Worm (Caenorhabditis elegans) whole organism, L1 larva: ENCODE measurements around the gene T22B2.5.

Experiments
- C16A3.4 ChIP-seq: fragments of 150-350 bp; optimal IDR thresholded peaks from 2 replicates; lab custom pipeline; 2014; ENCODE audit warnings: missing biosample characterization, missing genetic modification characterization
- alr-1 ChIP-seq: fragments of 200-800 bp; sonication (Bioruptor generic); optimal IDR thresholded peaks from 2 replicates; lab custom pipeline; 2018; ENCODE audit warnings: borderline replicate concordance, mild to moderate bottlenecking, missing genetic modification characterization, missing compliant biosample characterization
- blmp-1 ChIP-seq: fragments of 150-350 bp; optimal IDR thresholded peaks from 2 replicates; lab custom pipeline; 2014; ENCODE audit warnings: missing biosample characterization, missing genetic modification characterization
- ceh-63 ChIP-seq: fragments of 200-800 bp; sonication (Bioruptor generic); optimal IDR thresholded peaks from 2 replicates; lab custom pipeline; 2018; ENCODE audit warnings: mild to moderate bottlenecking, missing genetic modification characterization, missing compliant biosample characterization
- ceh-82 ChIP-seq, 3 experiments: fragments of 150-350 bp in 1 of 3; sonication (generic microtip) in 2 of 3; optimal IDR thresholded peaks; 2 replicates each; lab custom pipeline; 2014 to 2017; ENCODE audit warnings: missing biosample characterization in 3 of 3, missing genetic modification characterization in 3 of 3
- ceh-88 ChIP-seq: fragments of 200-800 bp; sonication (Bioruptor generic); IDR thresholded peaks from 2 replicates; pipeline ENCODE4 v1.3.6; 2022; ENCODE audit warnings: missing genetic modification characterization, missing compliant biosample characterization
- ces-1 ChIP-seq: fragments of 150-350 bp; optimal IDR thresholded peaks from 2 replicates; lab custom pipeline; 2014; ENCODE audit warnings: missing biosample characterization, missing genetic modification reagents, missing genetic modification characterization
- dpl-1 ChIP-seq, 3 experiments: fragments of 150-350 bp in 2 of 3; sonication (generic microtip) in 1 of 3; optimal IDR thresholded peaks; 2 replicates each; lab custom pipeline; 2014 to 2017; ENCODE audit warnings: missing biosample characterization in 3 of 3, missing genetic modification characterization in 3 of 3, missing genetic modification reagents in 3 of 3
- elt-2 ChIP-seq: sonication (generic microtip); optimal IDR thresholded peaks from 2 replicates; lab custom pipeline; 2016; ENCODE audit warnings: missing genetic modification characterization, mild to moderate bottlenecking, inconsistent platforms, missing compliant biosample characterization, missing genetic modification reagents
- ets-5 ChIP-seq: fragments of 200-800 bp; sonication (Bioruptor generic); IDR thresholded peaks from 2 replicates; pipeline ENCODE4 v1.3.6; 2022; ENCODE audit warnings: missing genetic modification characterization, missing compliant biosample characterization
- fkh-10 ChIP-seq: sonication (generic microtip); optimal IDR thresholded peaks from 2 replicates; lab custom pipeline; 2017; ENCODE audit warnings: missing biosample characterization, missing genetic modification reagents, missing genetic modification characterization
- fkh-8 ChIP-seq: sonication (generic microtip); optimal IDR thresholded peaks from 2 replicates; lab custom pipeline; 2016; ENCODE audit warnings: mild to moderate bottlenecking, missing genetic modification characterization, missing compliant biosample characterization
- hlh-17 ChIP-seq: fragments of 200-800 bp; sonication (Bioruptor generic); optimal IDR thresholded peaks from 2 replicates; lab custom pipeline; 2018; ENCODE audit warnings: missing genetic modification characterization, mild to moderate bottlenecking, missing compliant biosample characterization, moderate library complexity, borderline replicate concordance
- hpl-2 ChIP-seq: fragments of 150-350 bp; optimal IDR thresholded peaks from 2 replicates; lab custom pipeline; 2014; ENCODE audit warnings: missing biosample characterization, missing genetic modification reagents, missing genetic modification characterization
- irx-1 ChIP-seq: sonication (generic microtip); optimal IDR thresholded peaks from 2 replicates; lab custom pipeline; 2016; ENCODE audit warnings: missing genetic modification characterization, missing compliant biosample characterization
- lin-14 ChIP-seq: fragments of 200-800 bp; sonication (Bioruptor generic); optimal IDR thresholded peaks from 2 replicates; lab custom pipeline; 2018; ENCODE audit warnings: mild to moderate bottlenecking, missing genetic modification characterization, moderate library complexity, missing compliant biosample characterization
- lin-15B ChIP-seq: fragments of 150-350 bp; sonication (generic microtip); optimal IDR thresholded peaks from 3 replicates; lab custom pipeline; 2014; ENCODE audit warnings: missing biosample characterization, missing genetic modification characterization
- lin-35 ChIP-seq, 2 experiments: fragments of 150-350 bp; optimal IDR thresholded peaks; 2 replicates each; lab custom pipeline; 2014; ENCODE audit warnings: missing biosample characterization in 2 of 2, missing genetic modification characterization in 2 of 2, missing genetic modification reagents in 2 of 2
- lir-3 ChIP-seq: sonication (generic microtip); optimal IDR thresholded peaks from 2 replicates; lab custom pipeline; 2016; ENCODE audit warnings: mild to moderate bottlenecking, missing genetic modification characterization, moderate library complexity, missing compliant biosample characterization; ENCODE audit not compliant: poor library complexity
- mdl-1 ChIP-seq, 2 experiments: fragments of 150-350 bp; optimal IDR thresholded peaks; 2 replicates each; lab custom pipeline; 2014 to 2017; ENCODE audit warnings: missing biosample characterization in 2 of 2, missing genetic modification characterization in 2 of 2, inconsistent platforms in 1 of 2
- nhr-71 ChIP-seq: sonication (generic microtip); optimal IDR thresholded peaks from 2 replicates; lab custom pipeline; 2016; ENCODE audit warnings: mild to moderate bottlenecking, missing genetic modification characterization, moderate library complexity, missing compliant biosample characterization
- nhr-85 ChIP-seq: sonication (generic microtip); peaks from one replicate; lab custom pipeline; 2016; ENCODE audit warnings: missing genetic modification characterization, inconsistent platforms, missing compliant biosample characterization
- rnt-1 ChIP-seq: sonication (generic microtip); optimal IDR thresholded peaks from 2 replicates; lab custom pipeline; 2016; ENCODE audit warnings: mild to moderate bottlenecking, missing genetic modification characterization, moderate library complexity, missing compliant biosample characterization
- snu-23 ChIP-seq: sonication (generic microtip); optimal IDR thresholded peaks from 2 replicates; lab custom pipeline; 2016; ENCODE audit warnings: missing genetic modification characterization, missing compliant biosample characterization
- sox-4 ChIP-seq: sonication (generic microtip); optimal IDR thresholded peaks from 2 replicates; lab custom pipeline; 2016; ENCODE audit warnings: missing genetic modification characterization, missing compliant biosample characterization
- swsn-7 ChIP-seq: sonication (generic microtip); optimal IDR thresholded peaks from 2 replicates; lab custom pipeline; 2016; ENCODE audit warnings: missing genetic modification characterization, missing compliant biosample characterization
- tbx-2 ChIP-seq: sonication (generic microtip); optimal IDR thresholded peaks from 2 replicates; lab custom pipeline; 2016; ENCODE audit warnings: missing genetic modification characterization, missing compliant biosample characterization
- tlp-1 ChIP-seq: fragments of 150-350 bp; optimal IDR thresholded peaks from 2 replicates; lab custom pipeline; 2014; ENCODE audit warnings: missing biosample characterization, missing genetic modification characterization
- xbp-1 ChIP-seq: sonication (generic microtip); optimal IDR thresholded peaks from 2 replicates; lab custom pipeline; 2016; ENCODE audit warnings: missing genetic modification characterization, missing compliant biosample characterization
- zag-1 ChIP-seq: fragments of 150-350 bp; optimal IDR thresholded peaks from 2 replicates; lab custom pipeline; 2014; ENCODE audit warnings: missing biosample characterization, missing genetic modification characterization
- zip-4 ChIP-seq: fragments of 200-800 bp; sonication (Bioruptor generic); optimal IDR thresholded peaks from 2 replicates; lab custom pipeline; 2018; ENCODE audit warnings: mild to moderate bottlenecking, missing genetic modification characterization, moderate library complexity, missing compliant biosample characterization
- ztf-11 ChIP-seq, 2 experiments: sonication (generic microtip); optimal IDR thresholded peaks; 2 replicates each; lab custom pipeline; 2016 to 2017; ENCODE audit warnings: missing genetic modification characterization in 2 of 2, missing biosample characterization in 1 of 2, missing compliant biosample characterization in 1 of 2
- ztf-4 ChIP-seq: fragments of 150-350 bp; optimal IDR thresholded peaks from 2 replicates; lab custom pipeline; 2014; ENCODE audit warnings: missing biosample characterization, missing genetic modification characterization

Gene T22B2.5

ce11 chrX:3911280-3911679 lies at the start of gene T22B2.5:
T22B2.5 (minus strand) TSS chrX:3911380.
- TF ChIP-seq lir-3: no peak
- no peak for TF ChIP-seq hpl-2 (GFP tag; lab: Kevin White, UChicago)
- TF ChIP-seq, all 84 proteins: peak for 0

ce11 chrX:3960345-3960744 lies 49.2 kb upstream of the T22B2.5 start:
- TF ChIP-seq fkh-10 (peak; percentile 80), nhr-71 (tag; lab: Kevin White, UChicago) (peak; percentile 9), hlh-17 (GFP tag; lab: Kevin White, UChicago) (no peak), rnt-1 (tag; lab: Kevin White, UChicago) (peak; percentile 20), lin-14 (GFP tag; lab: Kevin White, UChicago) (peak; percentile 62), ets-5 (GFP tag; lab: Robert Waterston, UW) (no peak), lin-35 (GFP tag; optimal IDR thresholded peaks at IDR 0.05; lab: Kevin White, UChicago) (no peak)

DNA sequence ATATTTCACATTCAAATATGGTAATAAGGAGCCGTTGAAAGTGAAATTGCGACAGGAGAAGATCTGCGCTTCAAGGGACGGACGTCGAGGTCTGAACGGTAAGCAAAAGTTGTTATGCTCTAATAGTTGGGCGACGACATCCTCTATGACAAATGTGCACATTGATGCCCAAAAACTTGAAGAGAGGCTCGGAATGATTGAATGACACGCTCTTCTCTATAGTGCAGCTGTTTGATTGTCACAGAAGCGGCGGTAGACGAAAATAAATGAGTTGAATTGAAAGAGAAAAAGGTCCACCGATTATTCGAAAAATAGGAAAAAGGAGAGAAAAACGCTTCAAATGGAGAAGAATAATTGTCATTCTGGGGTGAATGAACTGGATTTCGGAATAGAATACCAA lies 48.0 kb upstream of the T22B2.5 start:
- TF ChIP-seq lin-15B (tag; lab: Kevin White, UChicago) (no peak), rnt-1 (tag; lab: Kevin White, UChicago) (peak; percentile 34), lin-14 (GFP tag; lab: Kevin White, UChicago) (peak; percentile 33)

DNA sequence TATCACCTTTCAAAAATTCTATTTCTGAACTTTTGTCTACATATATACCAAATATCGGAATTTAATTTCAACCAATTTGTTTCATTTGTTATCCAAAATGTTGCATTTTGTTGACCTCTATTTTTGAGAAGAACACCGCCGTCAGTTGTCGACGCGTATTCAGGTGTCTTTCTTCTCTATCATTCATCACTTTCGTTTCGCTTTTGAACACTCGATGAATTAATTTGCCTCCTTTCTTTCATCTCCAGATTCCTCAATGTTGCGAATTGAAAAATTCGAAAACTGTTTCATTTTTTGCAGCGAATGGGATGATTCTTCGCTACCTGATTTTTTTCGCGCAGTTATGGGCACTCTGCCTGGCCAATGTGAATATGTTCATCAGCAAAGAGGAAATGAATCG lies 47.1 kb upstream of the T22B2.5 start, which contains the start of gene lin-18:
Gene lin-18, plus strand, starts transcription at position 301 of the 400 bp plus-strand sequence.
- TF ChIP-seq blmp-1 (tag; lab: Kevin White, UChicago) (peak; percentile 49), dpl-1 (GFP tag; optimal IDR thresholded peaks at IDR 0.05; lab: Kevin White, UChicago) (no peak)
- TF ChIP-seq, all 84 proteins: peak for 1

DNA sequence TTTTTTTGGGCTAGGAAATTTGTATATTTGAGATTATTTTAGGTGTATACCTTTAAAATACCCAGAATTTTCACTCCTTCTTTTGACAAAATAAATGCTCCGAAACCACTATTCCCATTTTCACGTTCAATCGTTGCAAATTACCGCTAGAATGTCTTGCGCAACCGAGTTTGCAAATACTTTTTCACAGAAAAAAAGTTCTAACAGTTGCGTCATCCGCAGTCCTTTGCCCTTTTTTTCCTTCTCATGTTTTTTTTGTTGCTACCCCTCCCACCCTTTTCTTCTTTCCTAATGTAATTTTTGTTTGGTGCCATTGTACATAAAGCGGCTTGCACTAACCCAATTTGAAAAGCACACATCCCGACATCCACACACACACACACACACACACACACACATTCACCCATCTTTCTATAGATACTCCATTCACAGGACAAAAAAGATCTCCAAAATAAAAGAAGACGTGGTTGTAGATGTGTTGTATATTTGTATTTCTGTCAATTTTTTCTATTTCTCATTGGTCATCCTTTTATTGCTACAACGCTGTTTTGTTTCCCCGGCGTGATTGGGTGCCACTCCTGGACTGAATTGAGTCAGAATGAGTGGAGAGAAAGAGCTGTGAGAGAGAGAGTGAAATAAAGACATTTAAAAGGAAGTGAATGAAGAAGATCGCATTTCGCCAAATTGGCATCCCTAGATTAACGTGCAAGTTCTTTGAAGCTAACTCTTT lies 46.5 kb upstream of the T22B2.5 start:
- no peak for TF ChIP-seq nhr-85 (tag; lab: Kevin White, UChicago)
- TF ChIP-seq C16A3.4 (tag; lab: Kevin White, UChicago): no peak
- TF ChIP-seq lin-14 (GFP tag; lab: Kevin White, UChicago): peak; percentile 86
- TF ChIP-seq snu-23 (GFP tag; lab: Kevin White, UChicago): peak; percentile 9
- TF ChIP-seq elt-2: no peak
- peak in 1 of 2 experiments; percentile 12 for TF ChIP-seq ztf-11 (tag; optimal IDR thresholded peaks at IDR 0.05; lab: Kevin White, UChicago)
- TF ChIP-seq nhr-71 (tag; lab: Kevin White, UChicago): peak; percentile 21
- no peak for TF ChIP-seq zip-4 (GFP tag; lab: Kevin White, UChicago)
- TF ChIP-seq tlp-1 (tag; lab: Kevin White, UChicago): no peak
- peak; percentile 5 for TF ChIP-seq tbx-2 (tag; lab: Kevin White, UChicago)
- peak; percentile 20 for TF ChIP-seq rnt-1 (tag; lab: Kevin White, UChicago)
- TF ChIP-seq ces-1 (GFP tag; lab: Kevin White, UChicago): peak; percentile 90
- TF ChIP-seq sox-4 (tag; lab: Kevin White, UChicago): no peak
- TF ChIP-seq ztf-4 (tag; lab: Kevin White, UChicago): no peak
- no peak for TF ChIP-seq ceh-88 (GFP tag; lab: Robert Waterston, UW)
- no peak for TF ChIP-seq mdl-1 (tag; optimal IDR thresholded peaks at IDR 0.05; lab: Kevin White, UChicago)
- TF ChIP-seq alr-1: no peak
- peak in 1 of 3 experiments; percentile 1 for TF ChIP-seq ceh-82 (tag; optimal IDR thresholded peaks at IDR 0.05; lab: Kevin White, UChicago)
- TF ChIP-seq zag-1: peak; percentile 30
- TF ChIP-seq fkh-10: peak; percentile 86

DNA sequence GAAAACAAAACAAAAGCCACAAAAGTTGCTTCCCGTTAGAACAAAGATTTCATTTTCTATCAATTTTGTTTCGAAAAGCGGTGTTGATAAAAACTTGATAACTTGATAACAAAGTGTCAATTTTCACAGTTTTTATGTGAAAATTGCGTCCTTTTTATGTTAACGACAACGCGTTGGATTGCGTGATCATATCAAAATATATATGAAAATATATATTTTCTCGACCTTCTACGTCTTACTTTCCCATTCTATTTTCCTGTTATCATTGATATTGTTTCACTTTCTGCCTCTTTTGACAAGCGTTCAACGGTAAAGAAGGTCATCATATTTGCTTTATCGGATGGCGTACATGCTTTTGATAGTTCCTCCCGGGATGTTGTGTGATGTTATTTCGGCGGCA lies 41.6 kb upstream of the T22B2.5 start:
- TF ChIP-seq blmp-1 (tag; lab: Kevin White, UChicago): peak; percentile 74
- TF ChIP-seq ceh-88 (GFP tag; lab: Robert Waterston, UW): no peak
- no peak for TF ChIP-seq nhr-85 (tag; lab: Kevin White, UChicago)
- peak; percentile 56 for TF ChIP-seq elt-2
- no peak for TF ChIP-seq lir-3
- TF ChIP-seq fkh-8 (tag; lab: Kevin White, UChicago): no peak
- TF ChIP-seq swsn-7 (tag; lab: Kevin White, UChicago): no peak
- peak; percentile 17 for TF ChIP-seq tlp-1 (tag; lab: Kevin White, UChicago)
- TF ChIP-seq ceh-63: no peak
- peak; percentile 34 for TF ChIP-seq lin-14 (GFP tag; lab: Kevin White, UChicago)
- no peak for TF ChIP-seq C16A3.4 (tag; lab: Kevin White, UChicago)
- no peak for TF ChIP-seq xbp-1 (tag; lab: Kevin White, UChicago)
- no peak for TF ChIP-seq irx-1
